Worm (Caenorhabditis elegans) whole organism, L4 larva: ENCODE data around the gene Y46B2A.3.
"Not testable (repeated sequence)": the region's sequence is repeated elsewhere in the genome, so short reads cannot be mapped to it uniquely, and the experiment has no call there.

Experiments
- D1046.2 ChIP-seq: fragments of 200-800 bp; sonication (Bioruptor generic); IDR thresholded peaks from 2 replicates; pipeline ENCODE4 v1.3.6; 2022; ENCODE audit warnings: missing genetic modification characterization, missing compliant biosample characterization
- F26F4.8 ChIP-seq: fragments of 200-800 bp; sonication (Bioruptor generic); conservative IDR thresholded peaks from 2 replicates; pipeline ENCODE4 v1.3.6; 2022; ENCODE audit warnings: missing genetic modification characterization, missing compliant biosample characterization
- T26A8.4 ChIP-seq: fragments of 200-800 bp; sonication (Bioruptor generic); IDR thresholded peaks from 2 replicates; pipeline ENCODE4 v1.3.6; 2022; ENCODE audit warnings: missing genetic modification characterization, missing compliant biosample characterization
- Y105C5A.15 ChIP-seq: fragments of 200-800 bp; sonication (Bioruptor generic); IDR thresholded peaks from 2 replicates; pipeline ENCODE4 v1.3.6; 2022; ENCODE audit warnings: missing genetic modification characterization, missing compliant biosample characterization
- aha-1 ChIP-seq: fragments of 150-350 bp; peaks from one replicate; lab custom pipeline; 2014; ENCODE audit warnings: missing biosample characterization, missing genetic modification characterization
- ama-1 ChIP-seq: fragments of 150-350 bp; optimal IDR thresholded peaks from 2 replicates; lab custom pipeline; 2014; ENCODE audit warnings: inconsistent platforms, mixed read lengths
- arid-1 ChIP-seq: fragments of 200-800 bp; sonication (Bioruptor generic); conservative IDR thresholded peaks from 2 replicates; pipeline ENCODE4 v1.3.6; 2022; ENCODE audit warnings: missing genetic modification reagents, missing genetic modification characterization, missing compliant biosample characterization
- ces-1 ChIP-seq: fragments of 150-350 bp; sonication (generic microtip); optimal IDR thresholded peaks from 4 replicates; lab custom pipeline; 2014; ENCODE audit warnings: missing biosample characterization, missing genetic modification reagents, missing genetic modification characterization
- ctbp-1 ChIP-seq: fragments of 200-800 bp; sonication (Bioruptor generic); IDR thresholded peaks from 2 replicates; pipeline ENCODE4 v1.3.6; 2022; ENCODE audit warnings: missing genetic modification reagents, missing genetic modification characterization, missing compliant biosample characterization
- daf-19 ChIP-seq: fragments of 200-800 bp; sonication (Bioruptor generic); conservative IDR thresholded peaks from 2 replicates; pipeline ENCODE4 v1.3.6; 2022; ENCODE audit warnings: missing genetic modification characterization, missing compliant biosample characterization
- dmd-6 ChIP-seq: fragments of 200-800 bp; sonication (Bioruptor generic); IDR thresholded peaks from 2 replicates; pipeline ENCODE4 v1.3.6; 2022; ENCODE audit warnings: missing genetic modification reagents, missing genetic modification characterization, missing compliant biosample characterization
- dmd-9 ChIP-seq: fragments of 200-800 bp; sonication (Bioruptor generic); IDR thresholded peaks from 2 replicates; pipeline ENCODE4 v1.3.6; 2022; ENCODE audit warnings: missing genetic modification reagents, missing genetic modification characterization, missing compliant biosample characterization
- duxl-1 ChIP-seq: sonication (generic microtip); optimal IDR thresholded peaks from 2 replicates; lab custom pipeline; 2016; ENCODE audit warnings: mild to moderate bottlenecking, missing genetic modification characterization, moderate library complexity, missing compliant biosample characterization; ENCODE audit not compliant: poor library complexity
- dve-1 ChIP-seq: sonication (generic microtip); optimal IDR thresholded peaks from 2 replicates; lab custom pipeline; 2017; ENCODE audit warnings: antibody characterized with exemption, mild to moderate bottlenecking, missing genetic modification characterization, missing compliant biosample characterization; ENCODE audit not compliant: insufficient read depth
- hlh-11 ChIP-seq: fragments of 200-800 bp; sonication (Bioruptor generic); optimal IDR thresholded peaks from 2 replicates; lab custom pipeline; 2018; ENCODE audit warnings: mild to moderate bottlenecking, missing genetic modification characterization, missing compliant biosample characterization
- lin-13 ChIP-seq: fragments of 150-350 bp; optimal IDR thresholded peaks from 2 replicates; lab custom pipeline; 2014; ENCODE audit warnings: missing biosample characterization, missing genetic modification reagents, missing genetic modification characterization
- lsy-2 ChIP-seq, 2 experiments: fragments of 150-350 bp in 1 of 2; sonication (generic microtip) in 1 of 2; optimal IDR thresholded peaks; 2 replicates each; lab custom pipeline; 2014 to 2017; ENCODE audit warnings: missing biosample characterization in 2 of 2, missing genetic modification characterization in 2 of 2
- mdt-29 ChIP-seq: fragments of 200-800 bp; sonication (Bioruptor generic); IDR thresholded peaks from 2 replicates; pipeline ENCODE4 v1.3.6; 2022; ENCODE audit warnings: missing genetic modification reagents, missing genetic modification characterization, missing compliant biosample characterization
- mes-2 ChIP-seq: sonication (generic microtip); optimal IDR thresholded peaks from 2 replicates; lab custom pipeline; 2016; ENCODE audit warnings: missing genotype, mild to moderate bottlenecking, missing genetic modification characterization, missing compliant biosample characterization; ENCODE audit not compliant: poor library complexity, severe bottlenecking
- mxl-3 ChIP-seq: fragments of 200-800 bp; sonication (Bioruptor generic); optimal IDR thresholded peaks from 2 replicates; lab custom pipeline; 2018; ENCODE audit warnings: mild to moderate bottlenecking, missing genetic modification characterization, missing compliant biosample characterization
- nhr-10 ChIP-seq: fragments of 150-350 bp; optimal IDR thresholded peaks from 2 replicates; lab custom pipeline; 2014; ENCODE audit warnings: missing biosample characterization, missing genetic modification characterization
- nhr-237 ChIP-seq: sonication (generic microtip); optimal IDR thresholded peaks from 2 replicates; lab custom pipeline; 2017; ENCODE audit warnings: missing biosample characterization, missing genetic modification characterization
- nhr-28 ChIP-seq: fragments of 150-350 bp; optimal IDR thresholded peaks from 2 replicates; lab custom pipeline; 2014; ENCODE audit warnings: missing biosample characterization, missing genetic modification characterization
- nhr-41 ChIP-seq: fragments of 200-800 bp; sonication (Bioruptor generic); IDR thresholded peaks from 2 replicates; pipeline ENCODE4 v1.3.6; 2022; ENCODE audit warnings: missing genetic modification reagents, missing genetic modification characterization, missing compliant biosample characterization
- php-3 ChIP-seq: fragments of 200-800 bp; sonication (Bioruptor generic); IDR thresholded peaks from 2 replicates; pipeline ENCODE4 v1.3.6; 2022; ENCODE audit warnings: missing genetic modification reagents, missing genetic modification characterization, missing compliant biosample characterization
- rbr-2 ChIP-seq: sonication (generic microtip); optimal IDR thresholded peaks from 2 replicates; lab custom pipeline; 2016; ENCODE audit warnings: missing genotype, missing genetic modification characterization, missing compliant biosample characterization
- set-16 ChIP-seq: fragments of 200-800 bp; sonication (Bioruptor generic); IDR thresholded peaks from 2 replicates; pipeline ENCODE4 v1.3.6; 2022; ENCODE audit warnings: missing genetic modification reagents, missing genetic modification characterization, missing compliant biosample characterization
- unc-39 ChIP-seq: sonication (generic microtip); optimal IDR thresholded peaks from 2 replicates; lab custom pipeline; 2017; ENCODE audit warnings: missing biosample characterization, missing genetic modification characterization
- unc-62 ChIP-seq, 3 experiments: fragments of 150-350 bp in 1 of 3; sonication (generic microtip); optimal IDR thresholded peaks in 2 of 3; peaks in 1 of 3; 1 replicate in 1 of 3; 2 replicates in 2 of 3; lab custom pipeline; 2014 to 2017; ENCODE audit warnings: missing biosample characterization in 3 of 3, missing genetic modification characterization in 3 of 3, missing genetic modification reagents in 3 of 3, missing genotype in 1 of 3
- zfp-3 ChIP-seq: fragments of 200-800 bp; sonication (Bioruptor generic); conservative IDR thresholded peaks from 2 replicates; pipeline ENCODE4 v1.3.6; 2022; ENCODE audit warnings: missing genetic modification reagents, missing genetic modification characterization, missing compliant biosample characterization

The Y46B2A.3 gene

DNA sequence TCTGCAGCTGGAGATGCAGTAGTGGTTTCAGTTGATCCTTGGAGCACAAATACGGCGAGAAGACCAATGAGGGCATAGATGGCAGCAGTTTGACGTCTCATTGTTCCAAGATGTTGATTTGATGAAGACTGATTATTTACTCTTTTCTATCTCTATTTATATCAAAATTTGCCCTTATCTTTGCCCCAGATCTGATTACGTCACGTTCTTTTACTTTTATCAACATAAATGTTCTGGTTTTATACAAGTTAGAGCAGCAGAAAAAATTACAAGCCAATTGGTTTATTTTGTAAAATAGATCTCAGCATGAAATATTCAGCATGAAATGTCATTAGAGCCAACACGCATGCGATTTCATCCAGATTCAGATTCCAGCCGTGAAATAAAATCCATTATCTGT, 44.0 kb downstream of the Y46B2A.3 start, which contains the start of gene msrp-4:
msrp-4 (minus strand) TSS at position 101 of the 400 bp plus-strand sequence.
- TF ChIP-seq mxl-3; zfp-3; dmd-9 (GFP tag; lab: Robert Waterston, UW): not testable (repeated sequence)

DNA sequence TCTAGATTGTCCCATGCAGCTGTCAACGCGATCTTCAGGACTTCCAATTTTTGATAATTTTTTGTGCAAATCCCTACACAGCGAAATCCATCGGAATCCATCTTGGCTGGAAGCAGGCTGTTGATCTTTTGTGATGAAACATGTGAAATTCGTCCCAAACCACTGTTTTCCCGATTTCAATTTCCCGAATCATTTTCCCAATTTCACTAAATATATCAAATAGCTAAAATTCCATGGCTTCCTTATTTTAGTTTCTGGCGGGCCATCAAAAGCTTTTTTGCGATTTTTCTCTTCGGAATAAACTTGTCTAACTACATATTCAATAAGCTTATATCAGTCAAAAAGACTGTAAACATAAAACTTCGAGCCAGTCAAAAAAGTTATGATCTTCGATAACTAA, 45.2 kb downstream of the Y46B2A.3 start, which contains the start of gene F46F5.8:
F46F5.8 (minus strand) TSS at position 101 of the 400 bp plus-strand sequence.
- TF ChIP-seq hlh-11 (tag; lab: Kevin White, UChicago) (no peak), mdt-29 (no peak), unc-62 (GFP tag; optimal IDR thresholded peaks at IDR 0.05 in 1 of 2; lab: Kevin White, UChicago) (peak in 1 of 2 experiments; percentile 73), unc-62 (tag; optimal IDR thresholded peaks at IDR 0.05; lab: Kevin White, UChicago) (no peak)

DNA sequence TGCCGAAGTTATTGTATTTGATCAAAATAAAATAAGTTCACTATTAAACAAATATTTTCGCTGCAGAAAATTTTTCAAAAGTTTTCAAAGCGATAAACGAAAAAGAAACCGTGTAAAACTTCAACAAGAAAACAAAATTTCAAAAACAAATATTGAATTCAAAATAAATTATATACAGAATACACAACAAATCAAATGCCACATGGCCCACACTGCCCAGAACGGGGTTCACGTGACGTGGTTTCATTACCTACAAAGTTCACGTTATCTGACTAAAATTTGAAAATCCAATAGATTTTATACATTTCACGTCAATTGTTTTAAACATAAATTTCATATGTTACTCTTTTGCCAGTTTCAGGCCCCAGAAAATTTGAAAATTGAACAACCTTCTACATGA, 46.2 kb downstream of the Y46B2A.3 start, which contains the start of gene F46F5.7:
F46F5.7 (minus strand) TSS at position 101 of the 400 bp plus-strand sequence.
- no peak for TF ChIP-seq ctbp-1 (GFP tag; lab: Robert Waterston, UW)
- TF ChIP-seq nhr-237 (tag; lab: Kevin White, UChicago) = no peak
- no peak for TF ChIP-seq nhr-28 (tag; lab: Kevin White, UChicago)
- no peak for TF ChIP-seq ama-1
- no peak for TF ChIP-seq duxl-1 (tag; lab: Kevin White, UChicago)
- no peak for TF ChIP-seq unc-39 (tag; lab: Kevin White, UChicago)
- TF ChIP-seq nhr-10 (tag; lab: Kevin White, UChicago) = no peak
- TF ChIP-seq php-3 (GFP tag; lab: Robert Waterston, UW) = no peak
- no peak for TF ChIP-seq dve-1 (tag; lab: Kevin White, UChicago)
- no peak for TF ChIP-seq rbr-2
- no peak for TF ChIP-seq lsy-2 (tag; optimal IDR thresholded peaks at IDR 0.05; lab: Kevin White, UChicago)
- TF ChIP-seq nhr-41 (GFP tag; lab: Robert Waterston, UW) = no peak
- TF ChIP-seq lin-13 (GFP tag; lab: Kevin White, UChicago) = no peak
- no peak for TF ChIP-seq arid-1
- no peak for TF ChIP-seq T26A8.4 (GFP tag; lab: Robert Waterston, UW)
- no peak for TF ChIP-seq mes-2 (tag; lab: Kevin White, UChicago)
- TF ChIP-seq Y105C5A.15 = no peak
- TF ChIP-seq ces-1 (GFP tag; lab: Kevin White, UChicago) = no peak
- TF ChIP-seq mdt-29 = no peak
- no peak for TF ChIP-seq aha-1 (tag; lab: Kevin White, UChicago)

DNA sequence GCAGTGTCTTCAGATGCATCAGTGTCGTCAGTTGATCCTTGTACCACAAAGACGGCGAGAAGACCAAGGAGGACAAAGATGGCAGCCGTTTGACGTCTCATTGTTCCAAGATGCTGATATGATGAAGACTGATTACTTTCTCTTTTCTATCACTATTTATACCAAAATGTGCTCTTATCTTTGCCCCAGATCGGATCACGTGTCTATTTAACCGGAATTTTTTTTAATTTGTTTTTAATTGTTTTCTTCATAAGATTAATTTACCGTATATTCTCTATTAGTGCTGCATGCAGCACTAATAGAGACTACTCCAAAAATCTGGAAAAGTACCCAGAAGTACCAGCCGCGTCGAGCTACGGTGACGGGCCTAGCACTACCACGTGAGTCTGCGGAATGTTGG, 52.0 kb downstream of the Y46B2A.3 start, which contains the start of gene msrp-3:
msrp-3 (minus strand) TSS at position 101 of the 400 bp plus-strand sequence.
- TF ChIP-seq set-16 (GFP tag; lab: Robert Waterston, UW) (no peak), D1046.2 (GFP tag; lab: Robert Waterston, UW) (no peak), dmd-6 (GFP tag; lab: Robert Waterston, UW) (no peak), php-3 (GFP tag; lab: Robert Waterston, UW) (no peak), daf-19 (GFP tag; lab: Robert Waterston, UW) (no peak), nhr-237 (tag; lab: Kevin White, UChicago) (no peak), F26F4.8 (GFP tag; lab: Robert Waterston, UW) (no peak)
